Worm (Caenorhabditis elegans): ENCODE data around the gene C52B11.5.

ce11 chrX:1223841-1224240 is 48.7 kb upstream of the C52B11.5 start:
- TF ChIP-seq nhr-10 (tag; optimal IDR thresholded peaks at IDR 0.05): no peak
- peak; percentile 59 for TF ChIP-seq unc-55 (GFP tag; optimal IDR thresholded peaks at IDR 0.05)
- TF ChIP-seq peb-1 (tag; optimal IDR thresholded peaks at IDR 0.05): no peak
- TF ChIP-seq aly-2 (tag; optimal IDR thresholded peaks at IDR 0.05): no peak
- no peak for TF ChIP-seq ama-1 (optimal IDR thresholded peaks at IDR 0.05)
- TF ChIP-seq unc-39 (tag; optimal IDR thresholded peaks at IDR 0.05): no peak
- TF ChIP-seq dmd-4 (tag; optimal IDR thresholded peaks at IDR 0.05): no peak
- TF ChIP-seq zag-1 (tag; optimal IDR thresholded peaks at IDR 0.05): no peak
- no peak for TF ChIP-seq sma-9 (GFP tag; optimal IDR thresholded peaks at IDR 0.05)
- TF ChIP-seq sma-9 (tag; optimal IDR thresholded peaks at IDR 0.05): no peak
- no peak for TF ChIP-seq nhr-25 (tag; optimal IDR thresholded peaks at IDR 0.05)
- TF ChIP-seq elt-3 (tag; optimal IDR thresholded peaks at IDR 0.05): no peak
- no peak for TF ChIP-seq mab-5 (tag; optimal IDR thresholded peaks at IDR 0.05)
- no peak for TF ChIP-seq egl-27 (tag; optimal IDR thresholded peaks at IDR 0.05)

Data from whole organism, L2 larva.